Worm (Caenorhabditis elegans): Measurements from ENCODE around the gene ceh-49.
"Not testable (repeated sequence)": the region's sequence is repeated elsewhere in the genome, so short reads cannot be mapped to it uniquely, and the experiment has no call there.

ceh-49 gene

ce11 chrV:6105374-6105773, 14.6 kb downstream of the ceh-49 start, which contains the start of gene atf-8:
Gene atf-8 (plus strand): TSS chrV:6105607.
- TF ChIP-seq ref-1 (GFP tag; conservative IDR thresholded peaks at IDR 0.05) (no peak), flt-1 (GFP tag; IDR thresholded peaks at IDR 0.05) (no peak), tab-1 (GFP tag; IDR thresholded peaks at IDR 0.05) (no peak), med-1 (GFP tag; optimal IDR thresholded peaks at IDR 0.05; ENCODE audit: insufficient read depth) (no peak), ztf-29 (GFP tag; IDR thresholded peaks at IDR 0.05) (no peak), klf-2 (GFP tag; conservative IDR thresholded peaks at IDR 0.05) (no peak), cog-1 (tag; optimal IDR thresholded peaks at IDR 0.05) (no peak), T22C8.4 (GFP tag; IDR thresholded peaks at IDR 0.05) (no peak)

- TF ChIP-seq klf-2 (GFP tag; conservative IDR thresholded peaks at IDR 0.05) (no peak), med-1 (GFP tag; optimal IDR thresholded peaks at IDR 0.05; ENCODE audit: insufficient read depth) (no peak), ref-1 (GFP tag; conservative IDR thresholded peaks at IDR 0.05) (no peak)
These were observed 16.6 kb downstream of the ceh-49 start, which contains the start of gene Y38A10A.11 for ce11 chrV:6103429-6103828. Gene Y38A10A.11 (minus strand): TSS chrV:6103529.

- no peak for TF ChIP-seq ztf-23 (GFP tag; IDR thresholded peaks at IDR 0.05)
- no peak for TF ChIP-seq cog-1 (tag; optimal IDR thresholded peaks at IDR 0.05)
- TF ChIP-seq ztf-29 (GFP tag; IDR thresholded peaks at IDR 0.05): no peak
- no peak for TF ChIP-seq flt-1 (GFP tag; IDR thresholded peaks at IDR 0.05)
- TF ChIP-seq tab-1 (GFP tag; IDR thresholded peaks at IDR 0.05): no peak
- TF ChIP-seq med-1 (GFP tag; optimal IDR thresholded peaks at IDR 0.05; ENCODE audit: insufficient read depth): no peak
- TF ChIP-seq klf-2 (GFP tag; conservative IDR thresholded peaks at IDR 0.05): no peak
- no peak for TF ChIP-seq ref-1 (GFP tag; conservative IDR thresholded peaks at IDR 0.05)
- no peak for TF ChIP-seq T22C8.4 (GFP tag; IDR thresholded peaks at IDR 0.05)
These were observed 18.6 kb downstream of the ceh-49 start for ce11 chrV:6101243-6101898.

ce11 chrV:6100492-6101004, 19.5 kb downstream of the ceh-49 start, which contains the start of gene crt-1:
Gene crt-1 (minus strand): TSS chrV:6100542.
- TF ChIP-seq flt-1 (GFP tag; IDR thresholded peaks at IDR 0.05) (peak; percentile 61), ref-1 (GFP tag; conservative IDR thresholded peaks at IDR 0.05) (no peak), cog-1 (tag; optimal IDR thresholded peaks at IDR 0.05) (peak; percentile 79), ztf-23 (GFP tag; IDR thresholded peaks at IDR 0.05) (no peak), klf-2 (GFP tag; conservative IDR thresholded peaks at IDR 0.05) (no peak), med-1 (GFP tag; optimal IDR thresholded peaks at IDR 0.05; ENCODE audit: insufficient read depth) (no peak), tab-1 (GFP tag; IDR thresholded peaks at IDR 0.05) (no peak), T22C8.4 (GFP tag; IDR thresholded peaks at IDR 0.05) (no peak), ztf-29 (GFP tag; IDR thresholded peaks at IDR 0.05) (no peak; the same call in 1 of the 2 replicates)

ce11 chrV:6099634-6100033, 20.4 kb downstream of the ceh-49 start:
- TF ChIP-seq tab-1 (GFP tag; IDR thresholded peaks at IDR 0.05) (0 out of 2 replicates have a peak, but pooled peaks have one; percentile 5), cog-1 (tag; optimal IDR thresholded peaks at IDR 0.05) (no peak)

ce11 chrV:6098755-6099155, 21.3 kb downstream of the ceh-49 start:
- 0 out of 2 replicates have a peak, but pooled peaks have one; percentile 27 for TF ChIP-seq flt-1 (GFP tag; IDR thresholded peaks at IDR 0.05)
- TF ChIP-seq tab-1 (GFP tag; IDR thresholded peaks at IDR 0.05): no peak
- peak; percentile 4 for TF ChIP-seq med-1 (GFP tag; optimal IDR thresholded peaks at IDR 0.05; ENCODE audit: insufficient read depth)

ce11 chrV:6096559-6097155, 23.3 kb downstream of the ceh-49 start, which contains the start of gene smut-1:
Gene smut-1 (plus strand): TSS chrV:6097105.
- TF ChIP-seq tab-1 (GFP tag; IDR thresholded peaks at IDR 0.05) (no peak), ztf-23 (GFP tag; IDR thresholded peaks at IDR 0.05) (no peak), cog-1 (tag; optimal IDR thresholded peaks at IDR 0.05) (no peak), T22C8.4 (GFP tag; IDR thresholded peaks at IDR 0.05) (no peak), ref-1 (GFP tag; conservative IDR thresholded peaks at IDR 0.05) (no peak), med-1 (GFP tag; optimal IDR thresholded peaks at IDR 0.05; ENCODE audit: insufficient read depth) (no peak), flt-1 (GFP tag; IDR thresholded peaks at IDR 0.05) (no peak), ztf-29 (GFP tag; IDR thresholded peaks at IDR 0.05) (no peak), klf-2 (GFP tag; conservative IDR thresholded peaks at IDR 0.05) (no peak)

ce11 chrV:6095829-6096228, 24.2 kb downstream of the ceh-49 start, which contains the start of gene Y38A10A.7:
Gene Y38A10A.7 (plus strand): TSS chrV:6096197.
- TF ChIP-seq ztf-29 (GFP tag; IDR thresholded peaks at IDR 0.05) (no peak), cog-1 (tag; optimal IDR thresholded peaks at IDR 0.05) (no peak), T22C8.4 (GFP tag; IDR thresholded peaks at IDR 0.05) (no peak)

ce11 chrV:6088977-6089376, 31.0 kb downstream of the ceh-49 start:
- TF ChIP-seq flt-1 (GFP tag; IDR thresholded peaks at IDR 0.05): peak; percentile 23; the same call in 1 of the 2 replicates

ce11 chrV:6072190-6072589, 47.8 kb downstream of the ceh-49 start:
- 0 out of 2 replicates have a peak, but pooled peaks have one; percentile 9 for TF ChIP-seq flt-1 (GFP tag; IDR thresholded peaks at IDR 0.05)

- not testable (repeated sequence) for TF ChIP-seq flt-1 (GFP tag; IDR thresholded peaks at IDR 0.05); tab-1 (GFP tag; IDR thresholded peaks at IDR 0.05); med-1 (GFP tag; optimal IDR thresholded peaks at IDR 0.05; ENCODE audit: insufficient read depth)
These were observed 50.0 kb downstream of the ceh-49 start, which contains the start of gene fbxa-214 for ce11 chrV:6069968-6070367. Gene fbxa-214 (minus strand): TSS chrV:6070068.
